Fruit fly (Drosophila melanogaster): ENCODE measurements around the gene CG31635.

CG31635 gene

DNA sequence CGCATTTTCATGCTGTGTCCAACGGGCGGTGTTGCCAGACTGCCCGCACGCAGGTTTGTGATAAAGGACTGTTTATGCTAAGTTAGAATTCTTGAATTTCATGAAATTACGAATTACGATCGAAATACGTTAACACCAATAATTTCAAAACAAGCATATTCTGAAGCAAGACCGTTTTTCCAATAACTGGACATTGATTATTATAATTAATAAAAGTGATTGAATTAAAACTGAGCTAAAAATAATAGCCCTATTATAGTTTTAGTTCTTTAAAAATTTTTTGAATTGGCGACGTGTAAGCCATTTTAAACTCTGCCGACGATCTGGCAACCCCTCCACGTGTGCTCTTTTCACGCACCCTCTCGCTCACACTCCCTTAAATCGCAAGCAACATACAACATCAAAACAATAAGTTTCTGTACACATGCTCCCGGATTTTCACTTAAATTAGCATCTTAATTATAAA, 718 bp downstream of the CG31635 start (continued):
- TF ChIP-seq Dbx (GFP tag; IDR thresholded peaks at IDR 0.05), result peak; percentile 94
- TF ChIP-seq Nf-YB (GFP tag; optimal IDR thresholded peaks at IDR 0.05), result peak; percentile 81
- peak; percentile 56 for TF ChIP-seq pfk (GFP tag; optimal IDR thresholded peaks at IDR 0.05)
- peak; percentile 93 for TF ChIP-seq CG9215 (GFP tag; IDR thresholded peaks at IDR 0.05)
- TF ChIP-seq ase (GFP tag; IDR thresholded peaks at IDR 0.05), result peak; percentile 86
- TF ChIP-seq gem (tag; optimal IDR thresholded peaks at IDR 0.05), result peak; percentile 98
- peak; percentile 86 for TF ChIP-seq Antp (GFP tag; optimal IDR thresholded peaks at IDR 0.05)
- TF ChIP-seq pum (GFP tag; optimal IDR thresholded peaks at IDR 0.05), result peak; percentile 91
- TF ChIP-seq sna (GFP tag; IDR thresholded peaks at IDR 0.05; ENCODE audit: partially characterized antibody), result no peak
- peak; percentile 96 for TF ChIP-seq CG15696 (tag; optimal IDR thresholded peaks at IDR 0.05)
- peak; percentile 53 for TF ChIP-seq Atf3 (GFP tag; optimal IDR thresholded peaks at IDR 0.05)
- peak; percentile 76 for TF ChIP-seq sima (GFP tag; optimal IDR thresholded peaks at IDR 0.05)
- TF ChIP-seq Dll (GFP tag; IDR thresholded peaks at IDR 0.05; ENCODE audit: partially characterized antibody), result no peak; the same call in 3 of the 4 replicates
- TF ChIP-seq mld (GFP tag; IDR thresholded peaks at IDR 0.05; ENCODE audit: partially characterized antibody), result no peak
- peak; percentile 65; the same call in 1 of the 2 replicates for TF ChIP-seq sim (GFP tag; IDR thresholded peaks at IDR 0.05)
- peak; percentile 78 for TF ChIP-seq eyg (GFP tag; optimal IDR thresholded peaks at IDR 0.05)
- TF ChIP-seq Tbp (GFP tag; optimal IDR thresholded peaks at IDR 0.05), result no peak
- peak; percentile 77 for TF ChIP-seq CG31388 (GFP tag; optimal IDR thresholded peaks at IDR 0.05)
- TF ChIP-seq CG13894 (tag; optimal IDR thresholded peaks at IDR 0.05), result peak; percentile 94
- TF ChIP-seq inv (GFP tag; IDR thresholded peaks at IDR 0.05; ENCODE audit: partially characterized antibody), result no peak
- TF ChIP-seq Oli (tag; optimal IDR thresholded peaks at IDR 0.05), result peak; percentile 96
- TF ChIP-seq gce (GFP tag; IDR thresholded peaks at IDR 0.05), result peak; percentile 82
- peak; percentile 92 for TF ChIP-seq sob (GFP tag; IDR thresholded peaks at IDR 0.05)
- TF ChIP-seq CG17361 (GFP tag; IDR thresholded peaks at IDR 0.05), result peak; percentile 97
- TF ChIP-seq CG8281 (tag; optimal IDR thresholded peaks at IDR 0.05), result peak; percentile 86
- TF ChIP-seq Usf (GFP tag; optimal IDR thresholded peaks at IDR 0.05), result peak; percentile 91
- peak; percentile 96 for TF ChIP-seq Hr3 (GFP tag; optimal IDR thresholded peaks at IDR 0.05)
- TF ChIP-seq Chrac-16 (GFP tag; optimal IDR thresholded peaks at IDR 0.05), result peak; percentile 95
- peak; percentile 90 for TF ChIP-seq psq (GFP tag; optimal IDR thresholded peaks at IDR 0.05)
- peak; percentile 93 for TF ChIP-seq CG32767 (GFP tag; IDR thresholded peaks at IDR 0.05)
- peak; percentile 87 for TF ChIP-seq lbe (GFP tag; optimal IDR thresholded peaks at IDR 0.05)
- TF ChIP-seq oc (tag; optimal IDR thresholded peaks at IDR 0.05), result peak; percentile 87
- TF ChIP-seq unpg (GFP tag; optimal IDR thresholded peaks at IDR 0.05), result peak; percentile 96
- peak; percentile 85 for TF ChIP-seq CG5180 (GFP tag; optimal IDR thresholded peaks at IDR 0.05)
- peak; percentile 96 for TF ChIP-seq Hsf (GFP tag; optimal IDR thresholded peaks at IDR 0.05)
- peak; percentile 98 for TF ChIP-seq CG12391 (tag; optimal IDR thresholded peaks at IDR 0.05)
- peak; percentile 93 for TF ChIP-seq nau (GFP tag; optimal IDR thresholded peaks at IDR 0.05)
- peak; percentile 95 for TF ChIP-seq Abd-B (GFP tag; optimal IDR thresholded peaks at IDR 0.05)
- TF ChIP-seq Oaz (GFP tag; IDR thresholded peaks at IDR 0.05), result peak; percentile 93
- TF ChIP-seq gt (GFP tag; IDR thresholded peaks at IDR 0.05), result peak; percentile 63
- TF ChIP-seq CG6765 (GFP tag; optimal IDR thresholded peaks at IDR 0.05), result peak; percentile 95
- peak; percentile 90 for TF ChIP-seq rib (GFP tag; IDR thresholded peaks at IDR 0.05)
- TF ChIP-seq fru (optimal IDR thresholded peaks at IDR 0.05), result no peak
- TF ChIP-seq sisA (GFP tag; IDR thresholded peaks at IDR 0.05), result peak; percentile 88
- peak; percentile 95 for TF ChIP-seq sug (tag; optimal IDR thresholded peaks at IDR 0.05)
- TF ChIP-seq cato (GFP tag; optimal IDR thresholded peaks at IDR 0.05; ENCODE audit: borderline replicate concordance), result peak; percentile 89
- TF ChIP-seq maf-S (GFP tag; optimal IDR thresholded peaks at IDR 0.05), result peak; percentile 90
- TF ChIP-seq CG8944 (GFP tag; optimal IDR thresholded peaks at IDR 0.05), result peak; percentile 89
- peak; percentile 91 for TF ChIP-seq CG3407 (GFP tag; optimal IDR thresholded peaks at IDR 0.05)
- peak; percentile 46 for TF ChIP-seq BEAF-32 (GFP tag; optimal IDR thresholded peaks at IDR 0.05)
- TF ChIP-seq HLH3B (GFP tag; IDR thresholded peaks at IDR 0.05), result peak; percentile 89

Data from whole organism, embryonic.